Fruit fly (Drosophila melanogaster) whole organism, embryonic: Measurements from ENCODE around the gene CG5080.

Experiments used
- Abd-B ChIP-seq: fragments of 200-800 bp; sonication (Bioruptor generic); optimal IDR thresholded peaks from 2 replicates; lab custom pipeline; 2018; ENCODE audit warnings: missing biosample characterization, mild to moderate bottlenecking, missing genetic modification characterization, moderate library complexity
- Adf1 ChIP-seq: fragments of 200-800 bp; sonication (Bioruptor generic); IDR thresholded peaks from 2 replicates; pipeline ENCODE4 v1.3.6; 2022; ENCODE audit warnings: missing biosample characterization, missing genetic modification characterization
- Blimp-1 ChIP-seq: fragments of 200-800 bp; sonication (Bioruptor generic); optimal IDR thresholded peaks from 3 replicates; lab custom pipeline; 2018; ENCODE audit warnings: missing biosample characterization, missing genetic modification characterization, mild to moderate bottlenecking, moderate library complexity, missing genetic modification reagents
- BtbVII ChIP-seq: fragments of 200-800 bp; sonication (Bioruptor generic); optimal IDR thresholded peaks from 3 replicates; lab custom pipeline; 2017; ENCODE audit warnings: missing biosample characterization, mild to moderate bottlenecking, missing genetic modification characterization
- CG11085 ChIP-seq: fragments of 200-800 bp; sonication (Bioruptor generic); IDR thresholded peaks from 2 replicates; pipeline ENCODE4 v1.3.6; 2022; ENCODE audit warnings: missing biosample characterization, missing genetic modification characterization
- CG11456 ChIP-seq: fragments of 200-800 bp; sonication (Bioruptor generic); IDR thresholded peaks from 3 replicates; pipeline ENCODE4 v1.3.6; 2022; ENCODE audit warnings: missing biosample characterization, missing genetic modification characterization
- CG12071 ChIP-seq: fragments of 200-800 bp; sonication (Bioruptor generic); optimal IDR thresholded peaks from 3 replicates; lab custom pipeline; 2018; ENCODE audit warnings: missing biosample characterization, mild to moderate bottlenecking, missing genetic modification characterization
- CG13424 ChIP-seq: fragments of 200-800 bp; sonication (Bioruptor generic); optimal IDR thresholded peaks from 2 replicates; lab custom pipeline; 2019; ENCODE audit warnings: missing biosample characterization, mild to moderate bottlenecking, missing genetic modification characterization, moderate library complexity
- CG15696 ChIP-seq: fragments of 200-800 bp; sonication (Bioruptor generic); optimal IDR thresholded peaks from 2 replicates; lab custom pipeline; 2019; ENCODE audit warnings: missing biosample characterization, mild to moderate bottlenecking, missing genetic modification characterization, moderate library complexity
- CG1647 ChIP-seq: fragments of 200-800 bp; sonication (Bioruptor generic); optimal IDR thresholded peaks from 3 replicates; lab custom pipeline; 2016; ENCODE audit warnings: missing biosample characterization, missing genetic modification characterization
- CG17361 ChIP-seq: fragments of 200-800 bp; sonication (Bioruptor generic); IDR thresholded peaks from 3 replicates; pipeline ENCODE4 v1.3.6; 2022; ENCODE audit warnings: missing biosample characterization, missing genetic modification characterization
- CG2712 ChIP-seq: fragments of 200-800 bp; optimal IDR thresholded peaks from 3 replicates; lab custom pipeline; 2019; ENCODE audit warnings: missing biosample characterization, mild to moderate bottlenecking, missing genetic modification characterization, moderate library complexity
- CG2875 ChIP-seq: fragments of 200-800 bp; sonication (Bioruptor generic); optimal IDR thresholded peaks from 2 replicates; lab custom pipeline; 2017; ENCODE audit warnings: missing biosample characterization, mild to moderate bottlenecking, missing genetic modification characterization, missing genetic modification reagents
- CG30431 ChIP-seq: fragments of 200-800 bp; sonication (Bioruptor generic); optimal IDR thresholded peaks from 2 replicates; lab custom pipeline; 2017; ENCODE audit warnings: missing biosample characterization, missing genetic modification characterization
- CG31365 ChIP-seq: fragments of 200-800 bp; sonication (Bioruptor generic); optimal IDR thresholded peaks from 2 replicates; lab custom pipeline; 2018; ENCODE audit warnings: missing biosample characterization, mild to moderate bottlenecking, missing genetic modification characterization
- CG3281 ChIP-seq: fragments of 200-800 bp; sonication (Bioruptor generic); optimal IDR thresholded peaks from 3 replicates; lab custom pipeline; 2017; ENCODE audit warnings: missing biosample characterization, mild to moderate bottlenecking, missing genetic modification characterization
- CG3847 ChIP-seq: fragments of 200-800 bp; sonication (Bioruptor generic); IDR thresholded peaks from 2 replicates; pipeline ENCODE4 v1.3.6; 2022; ENCODE audit warnings: missing biosample characterization, missing genetic modification characterization
- CG42726 ChIP-seq: fragments of 200-800 bp; sonication (Bioruptor generic); IDR thresholded peaks from 2 replicates; pipeline ENCODE4 v1.3.6; 2022; ENCODE audit warnings: missing biosample characterization, missing genetic modification characterization; ENCODE audit not compliant: partially characterized antibody
- CG4360 ChIP-seq: fragments of 200-800 bp; sonication (Bioruptor generic); IDR thresholded peaks from 2 replicates; pipeline ENCODE4 v1.3.6; 2022; ENCODE audit warnings: missing biosample characterization, missing genetic modification characterization
- CG4854 ChIP-seq: fragments of 200-800 bp; sonication (Bioruptor generic); optimal IDR thresholded peaks from 2 replicates; lab custom pipeline; 2016; ENCODE audit warnings: missing biosample characterization, missing genetic modification characterization, inconsistent platforms
- CG8281 ChIP-seq: fragments of 200-800 bp; sonication (Bioruptor generic); optimal IDR thresholded peaks from 2 replicates; lab custom pipeline; 2018; ENCODE audit warnings: missing biosample characterization, mild to moderate bottlenecking, missing genetic modification characterization, moderate library complexity
- CG8944 ChIP-seq: fragments of 200-800 bp; sonication (Bioruptor generic); optimal IDR thresholded peaks from 3 replicates; lab custom pipeline; 2016; ENCODE audit warnings: missing biosample characterization, missing genetic modification characterization
- Dip2 ChIP-seq: fragments of 200-800 bp; sonication (Bioruptor generic); IDR thresholded peaks from 2 replicates; pipeline ENCODE4 v1.3.6; 2022; ENCODE audit warnings: missing biosample characterization, missing genetic modification characterization
- E2f1 ChIP-seq: fragments of 200-800 bp; sonication (Bioruptor generic); IDR thresholded peaks from 2 replicates; pipeline ENCODE4 v1.3.6; 2022; ENCODE audit warnings: missing biosample characterization, missing genetic modification characterization
- ERR ChIP-seq: fragments of 200-800 bp; sonication (Bioruptor generic); optimal IDR thresholded peaks from 2 replicates; lab custom pipeline; 2016; ENCODE audit warnings: missing biosample characterization, missing genetic modification characterization
- Elba2 ChIP-seq: fragments of 200-800 bp; sonication (Bioruptor generic); optimal IDR thresholded peaks from 3 replicates; lab custom pipeline; 2016; ENCODE audit warnings: missing biosample characterization, missing genetic modification characterization
- Fer1 ChIP-seq: fragments of 200-800 bp; sonication (Bioruptor generic); optimal IDR thresholded peaks from 2 replicates; lab custom pipeline; 2017; ENCODE audit warnings: missing biosample characterization, mild to moderate bottlenecking, missing genetic modification characterization
- Fer3 ChIP-seq: fragments of 200-800 bp; sonication (Bioruptor generic); optimal IDR thresholded peaks from 2 replicates; lab custom pipeline; 2018; ENCODE audit warnings: missing biosample characterization, mild to moderate bottlenecking, missing genetic modification characterization, moderate library complexity
- HmgZ ChIP-seq: fragments of 200-800 bp; sonication (Bioruptor generic); optimal IDR thresholded peaks from 2 replicates; lab custom pipeline; 2018; ENCODE audit warnings: missing biosample characterization, mild to moderate bottlenecking, missing genetic modification characterization
- Sin3A ChIP-seq: fragments of >200 bp; optimal IDR thresholded peaks from 2 replicates; lab custom pipeline; 2018
- Trl ChIP-seq, 3 experiments: fragments of >200 bp in 2 of 3; fragments of 200-800 bp in 1 of 3; sonication (Bioruptor generic) in 1 of 3; optimal IDR thresholded peaks; 2 replicates in 1 of 3; 3 replicates in 2 of 3; lab custom pipeline; 2016 to 2017; ENCODE audit warnings: missing biosample characterization in 1 of 3, missing genetic modification characterization in 1 of 3
- Usf ChIP-seq: fragments of 200-800 bp; sonication (Bioruptor generic); optimal IDR thresholded peaks from 2 replicates; lab custom pipeline; 2017; ENCODE audit warnings: missing genotype, missing biosample characterization, missing genetic modification characterization
- ase ChIP-seq: fragments of 200-800 bp; sonication (Bioruptor generic); IDR thresholded peaks from 3 replicates; pipeline ENCODE4 v1.3.6; 2022; ENCODE audit warnings: missing biosample characterization, missing genetic modification characterization
- ash1 ChIP-seq: fragments of 200-800 bp; sonication (Bioruptor generic); optimal IDR thresholded peaks from 2 replicates; lab custom pipeline; 2018; ENCODE audit warnings: missing biosample characterization, mild to moderate bottlenecking, missing genetic modification characterization
- bcd ChIP-seq: fragments of 200-800 bp; sonication (Bioruptor generic); optimal IDR thresholded peaks from 2 replicates; lab custom pipeline; 2017; ENCODE audit warnings: missing biosample characterization, mild to moderate bottlenecking, missing genetic modification characterization
- bsh ChIP-seq, 2 experiments: fragments of 200-800 bp; sonication (Bioruptor generic); optimal IDR thresholded peaks; 2 replicates each; lab custom pipeline; 2017 to 2018; ENCODE audit warnings: mild to moderate bottlenecking in 2 of 2, missing biosample characterization in 2 of 2, missing genetic modification characterization in 2 of 2, moderate library complexity in 1 of 2
- caup ChIP-seq: fragments of 200-800 bp; sonication (Bioruptor generic); optimal IDR thresholded peaks from 3 replicates; lab custom pipeline; 2017; ENCODE audit warnings: missing biosample characterization, mild to moderate bottlenecking, missing genetic modification characterization, moderate library complexity; ENCODE audit not compliant: severe bottlenecking
- chinmo ChIP-seq: fragments of 200-800 bp; sonication (Bioruptor generic); IDR thresholded peaks from 4 replicates; pipeline ENCODE4 v1.3.6; 2022; ENCODE audit warnings: missing biosample characterization, missing genetic modification characterization; ENCODE audit not compliant: partially characterized antibody
- disco-r ChIP-seq: fragments of 200-800 bp; sonication (Bioruptor generic); optimal IDR thresholded peaks from 2 replicates; lab custom pipeline; 2016; ENCODE audit warnings: missing biosample characterization, missing genetic modification characterization
- dpn ChIP-seq, 2 experiments: fragments of 200-800 bp; sonication (Bioruptor generic); optimal IDR thresholded peaks; 3 replicates each; lab custom pipeline; 2016; ENCODE audit warnings: missing biosample characterization in 2 of 2, missing genetic modification characterization in 2 of 2
- dysf ChIP-seq: fragments of 200-800 bp; sonication (Bioruptor generic); IDR thresholded peaks from 3 replicates; pipeline ENCODE4 v1.3.6; 2022; ENCODE audit warnings: missing biosample characterization, missing genetic modification characterization
- esg ChIP-seq: fragments of 200-800 bp; sonication (Bioruptor generic); conservative IDR thresholded peaks from 2 replicates; pipeline ENCODE4 v1.3.6; 2022; ENCODE audit warnings: missing biosample characterization, missing genetic modification characterization
- grn ChIP-seq: fragments of 200-800 bp; sonication (Bioruptor generic); optimal IDR thresholded peaks from 3 replicates; lab custom pipeline; 2017; ENCODE audit warnings: missing biosample characterization, missing genetic modification characterization
- lola ChIP-seq, 3 experiments: fragments of >200 bp in 2 of 3; fragments of 200-800 bp in 1 of 3; sonication (Bioruptor generic) in 1 of 3; optimal IDR thresholded peaks; 2 replicates each; lab custom pipeline; 2017 to 2019; ENCODE audit warnings: missing biosample characterization in 3 of 3, missing genetic modification characterization in 3 of 3, mild to moderate bottlenecking in 1 of 3, moderate library complexity in 1 of 3
- nau ChIP-seq: fragments of 200-800 bp; sonication (Bioruptor generic); optimal IDR thresholded peaks from 3 replicates; lab custom pipeline; 2017; ENCODE audit warnings: missing biosample characterization, mild to moderate bottlenecking, missing genetic modification characterization, missing genetic modification reagents
- pho ChIP-seq: fragments of 200-800 bp; sonication (Bioruptor generic); optimal IDR thresholded peaks from 2 replicates; lab custom pipeline; 2016; ENCODE audit warnings: missing biosample characterization, missing genetic modification characterization
- sens ChIP-seq: fragments of 200-800 bp; sonication (Bioruptor generic); peaks from one replicate; lab custom pipeline; 2016; ENCODE audit warnings: missing biosample characterization, missing genetic modification characterization
- unpg ChIP-seq: fragments of 200-800 bp; sonication (Bioruptor generic); optimal IDR thresholded peaks from 3 replicates; lab custom pipeline; 2018; ENCODE audit warnings: missing biosample characterization, mild to moderate bottlenecking, missing genetic modification characterization, moderate library complexity
- vfl ChIP-seq: fragments of 200-800 bp; sonication (Bioruptor generic); optimal IDR thresholded peaks from 2 replicates; lab custom pipeline; 2016; ENCODE audit warnings: missing biosample characterization, missing genetic modification characterization
- yki ChIP-seq: fragments of >200 bp; optimal IDR thresholded peaks from 3 replicates; lab custom pipeline; 2018

Gene CG5080

dm6 chr2L:1121942-1122710 is 41.6 kb downstream of the CG5080 start (continued):
- no peak for TF ChIP-seq CG4360
- TF ChIP-seq lola (GFP tag; optimal IDR thresholded peaks at IDR 0.05; lab: Kevin White, UChicago) = no peak
- TF ChIP-seq chinmo = peak; percentile 87; the same call in 2 of the 4 replicates
- TF ChIP-seq esg (GFP tag; lab: Robert Waterston, UW) = no peak
- TF ChIP-seq Dip2 (GFP tag; lab: Robert Waterston, UW) = no peak
- TF ChIP-seq ase (GFP tag; lab: Robert Waterston, UW) = no peak
- no peak for TF ChIP-seq BtbVII
- no peak for TF ChIP-seq ash1
- peak; percentile 68 for TF ChIP-seq sens (GFP tag; lab: Kevin White, UChicago)
- TF ChIP-seq CG8944 (GFP tag; lab: Kevin White, UChicago) = no peak
- TF ChIP-seq CG17361 (GFP tag; lab: Robert Waterston, UW) = 0 out of 3 replicates have a peak, but pooled peaks have one; percentile 32
- TF ChIP-seq pho (GFP tag; lab: Kevin White, UChicago) = no peak
- TF ChIP-seq CG12071 = peak; percentile 7
- no peak for TF ChIP-seq Fer3 (tag; lab: Kevin White, UChicago)
- TF ChIP-seq Usf (GFP tag; lab: Kevin White, UChicago) = no peak
- TF ChIP-seq caup (GFP tag; lab: Kevin White, UChicago) = no peak
- TF ChIP-seq dpn (GFP tag; optimal IDR thresholded peaks at IDR 0.05; lab: Kevin White, UChicago) = no peak
- TF ChIP-seq CG13424 (tag; lab: Kevin White, UChicago) = no peak
- no peak for TF ChIP-seq E2f1 (GFP tag; lab: Robert Waterston, UW)
- no peak for TF ChIP-seq CG11456 (GFP tag; lab: Robert Waterston, UW)
- no peak for TF ChIP-seq vfl (GFP tag; lab: Kevin White, UChicago)
- no peak for TF ChIP-seq dysf (GFP tag; lab: Robert Waterston, UW)
- TF ChIP-seq Fer1 (GFP tag; lab: Kevin White, UChicago) = no peak
- TF ChIP-seq CG30431 (GFP tag; lab: Kevin White, UChicago) = no peak
- no peak for TF ChIP-seq CG4854 (GFP tag; lab: Kevin White, UChicago)
- TF ChIP-seq CG42726 = no peak
- no peak for TF ChIP-seq ERR (GFP tag; lab: Kevin White, UChicago)
- no peak for TF ChIP-seq CG3281 (GFP tag; lab: Kevin White, UChicago)
- no peak for TF ChIP-seq CG8281 (tag; lab: Kevin White, UChicago)
- TF ChIP-seq bsh (GFP tag; optimal IDR thresholded peaks at IDR 0.05; lab: Kevin White, UChicago) = peak in 1 of 2 experiments; percentile 22
- TF ChIP-seq disco-r (GFP tag; lab: Kevin White, UChicago) = no peak
- no peak for TF ChIP-seq Adf1 (GFP tag; lab: Robert Waterston, UW)
- TF ChIP-seq HmgZ (tag; lab: Kevin White, UChicago) = peak; percentile 13
- TF ChIP-seq Abd-B (GFP tag; lab: Kevin White, UChicago) = no peak
- TF ChIP-seq CG2875 (GFP tag; lab: Kevin White, UChicago) = peak; percentile 0
- no peak for TF ChIP-seq CG11085 (GFP tag; lab: Robert Waterston, UW)
- no peak for TF ChIP-seq CG1647 (GFP tag; lab: Kevin White, UChicago)
- no peak for TF ChIP-seq yki (lab: Kevin White, UChicago)
- TF ChIP-seq Elba2 (GFP tag; lab: Kevin White, UChicago) = no peak
- TF ChIP-seq unpg = peak; percentile 5
- no peak for TF ChIP-seq grn (GFP tag; lab: Kevin White, UChicago)
- peak; percentile 4 for TF ChIP-seq CG2712 (tag; lab: Kevin White, UChicago)
- no peak for TF ChIP-seq bcd (GFP tag; lab: Kevin White, UChicago)
- no peak for TF ChIP-seq Sin3A (lab: Kevin White, UChicago)
- peak; percentile 8 for TF ChIP-seq nau
- no peak for TF ChIP-seq Trl (optimal IDR thresholded peaks at IDR 0.05; lab: Kevin White, UChicago)
- no peak for TF ChIP-seq Trl (GFP tag; optimal IDR thresholded peaks at IDR 0.05; lab: Kevin White, UChicago)
- no peak for TF ChIP-seq CG31365 (tag; lab: Kevin White, UChicago)
- peak; percentile 16 for TF ChIP-seq Blimp-1 (GFP tag; lab: Kevin White, UChicago)
- no peak for TF ChIP-seq CG3847
- no peak for TF ChIP-seq CG15696 (tag; lab: Kevin White, UChicago)
